Worm (Caenorhabditis elegans) whole organism, L4 larva: ENCODE measurements around the gene acy-2.

Experiments used
- aly-2 ChIP-seq: sonication (generic microtip); optimal IDR thresholded peaks from 2 replicates; lab custom pipeline; 2018; ENCODE audit warnings: missing biosample characterization, missing genetic modification characterization
- ceh-82 ChIP-seq: sonication (generic microtip); optimal IDR thresholded peaks from 2 replicates; lab custom pipeline; 2017; ENCODE audit warnings: missing biosample characterization, missing genetic modification characterization
- madf-9 ChIP-seq: fragments of 200-800 bp; sonication (Bioruptor generic); conservative IDR thresholded peaks from 2 replicates; pipeline ENCODE4 v1.3.6; 2022; ENCODE audit warnings: missing genetic modification reagents, missing genetic modification characterization, missing compliant biosample characterization
- snpc-4 ChIP-seq: fragments of 150-350 bp; optimal IDR thresholded peaks from 2 replicates; lab custom pipeline; 2014; ENCODE audit warnings: missing biosample characterization, missing genetic modification characterization
- tra-1 ChIP-seq: fragments of 200-800 bp; sonication (Bioruptor generic); IDR thresholded peaks from 2 replicates; pipeline ENCODE4 v1.3.6; 2022; ENCODE audit warnings: missing genetic modification reagents, missing genetic modification characterization, missing compliant biosample characterization
- zag-1 ChIP-seq: fragments of 150-350 bp; optimal IDR thresholded peaks from 2 replicates; lab custom pipeline; 2014; ENCODE audit warnings: missing biosample characterization, missing genetic modification characterization

- no peak for TF ChIP-seq ceh-82 (tag; lab: Kevin White, UChicago)
- TF ChIP-seq zag-1 (tag; lab: Kevin White, UChicago): no peak
- no peak for TF ChIP-seq snpc-4 (tag; lab: Kevin White, UChicago)
- TF ChIP-seq tra-1 (GFP tag; lab: Robert Waterston, UW): no peak
- TF ChIP-seq madf-9: no peak
- no peak for TF ChIP-seq aly-2
These were observed 6.9 kb downstream of the acy-2 start for ce11 chrV:5982722-5983121.
